Fruit fly (Drosophila melanogaster) whole organism, embryonic: ENCODE measurements around the gene wrm2.

Experiments used
- Bdp1 ChIP-seq: fragments of 200-800 bp; sonication (Bioruptor generic); optimal IDR thresholded peaks from 3 replicates; lab custom pipeline; 2016; ENCODE audit warnings: missing biosample characterization, missing genetic modification characterization
- BtbVII ChIP-seq: fragments of 200-800 bp; sonication (Bioruptor generic); optimal IDR thresholded peaks from 3 replicates; lab custom pipeline; 2017; ENCODE audit warnings: missing biosample characterization, mild to moderate bottlenecking, missing genetic modification characterization
- CG10209 ChIP-seq: fragments of 200-800 bp; sonication (Bioruptor generic); optimal IDR thresholded peaks from 3 replicates; lab custom pipeline; 2017; ENCODE audit warnings: missing biosample characterization, mild to moderate bottlenecking, missing genetic modification characterization, missing genetic modification reagents
- CG10321 ChIP-seq: fragments of 200-800 bp; sonication (Bioruptor generic); IDR thresholded peaks from 2 replicates; pipeline ENCODE4 v1.3.6; 2022; ENCODE audit warnings: missing biosample characterization, missing genetic modification characterization
- CG10431 ChIP-seq: fragments of 200-800 bp; sonication (Bioruptor generic); optimal IDR thresholded peaks from 3 replicates; lab custom pipeline; 2018; ENCODE audit warnings: missing biosample characterization, mild to moderate bottlenecking, missing genetic modification characterization
- CG11695 ChIP-seq: fragments of 200-800 bp; sonication (Bioruptor generic); IDR thresholded peaks from 3 replicates; pipeline ENCODE4 v1.3.6; 2022; ENCODE audit warnings: missing biosample characterization, missing genetic modification characterization
- CG12236 ChIP-seq: fragments of 200-800 bp; sonication (Bioruptor generic); optimal IDR thresholded peaks from 2 replicates; lab custom pipeline; 2016; ENCODE audit warnings: missing biosample characterization, missing genetic modification characterization
- CG13287 ChIP-seq: fragments of 200-800 bp; sonication (Bioruptor generic); IDR thresholded peaks from 2 replicates; pipeline ENCODE4 v1.3.6; 2022; ENCODE audit warnings: missing biosample characterization, missing genetic modification characterization; ENCODE audit not compliant: partially characterized antibody
- CG13775 ChIP-seq: fragments of 200-800 bp; sonication (Bioruptor generic); optimal IDR thresholded peaks from 3 replicates; lab custom pipeline; 2017; ENCODE audit warnings: missing biosample characterization, mild to moderate bottlenecking, missing genetic modification characterization
- CG13894 ChIP-seq: fragments of 200-800 bp; sonication (Bioruptor generic); optimal IDR thresholded peaks from 3 replicates; lab custom pipeline; 2018; ENCODE audit warnings: missing biosample characterization, mild to moderate bottlenecking, missing genetic modification characterization, moderate library complexity
- CG14014 ChIP-seq: fragments of 200-800 bp; sonication (Bioruptor generic); IDR thresholded peaks from 2 replicates; pipeline ENCODE4 v1.3.6; 2022; ENCODE audit warnings: missing biosample characterization, missing genetic modification characterization
- CG14667 ChIP-seq: fragments of 200-800 bp; sonication (Bioruptor generic); IDR thresholded peaks from 2 replicates; pipeline ENCODE4 v1.3.6; 2022; ENCODE audit warnings: missing biosample characterization, missing genetic modification characterization
- CG17186 ChIP-seq: fragments of 200-800 bp; sonication (Bioruptor generic); optimal IDR thresholded peaks from 3 replicates; lab custom pipeline; 2017; ENCODE audit warnings: missing biosample characterization, missing genetic modification reagents, missing genetic modification characterization
- CG2120 ChIP-seq: fragments of 200-800 bp; sonication (Bioruptor generic); optimal IDR thresholded peaks from 3 replicates; lab custom pipeline; 2016; ENCODE audit warnings: missing biosample characterization, missing genetic modification characterization
- CG33557 ChIP-seq: fragments of 200-800 bp; sonication (Bioruptor generic); optimal IDR thresholded peaks from 2 replicates; lab custom pipeline; 2019; ENCODE audit warnings: missing biosample characterization, mild to moderate bottlenecking, missing genetic modification characterization, moderate library complexity
- CG4328 ChIP-seq: fragments of 200-800 bp; sonication (Bioruptor generic); optimal IDR thresholded peaks from 3 replicates; lab custom pipeline; 2017; ENCODE audit warnings: missing biosample characterization, missing genetic modification reagents, missing genetic modification characterization
- CG4617 ChIP-seq: fragments of 200-800 bp; sonication (Bioruptor generic); optimal IDR thresholded peaks from 3 replicates; lab custom pipeline; 2016; ENCODE audit warnings: missing biosample characterization, missing genetic modification characterization, borderline replicate concordance
- CG4854 ChIP-seq: fragments of 200-800 bp; sonication (Bioruptor generic); optimal IDR thresholded peaks from 2 replicates; lab custom pipeline; 2016; ENCODE audit warnings: missing biosample characterization, missing genetic modification characterization, inconsistent platforms
- CG7372 ChIP-seq: fragments of 200-800 bp; sonication (Bioruptor generic); IDR thresholded peaks from 2 replicates; pipeline ENCODE4 v1.3.6; 2022; ENCODE audit warnings: missing biosample characterization, missing genetic modification characterization
- CG7786 ChIP-seq: fragments of 200-800 bp; sonication (Bioruptor generic); optimal IDR thresholded peaks from 2 replicates; lab custom pipeline; 2016; ENCODE audit warnings: missing biosample characterization, missing genetic modification characterization
- Dbx ChIP-seq: fragments of 200-800 bp; sonication (Bioruptor generic); IDR thresholded peaks from 3 replicates; pipeline ENCODE4 v1.3.6; 2022; ENCODE audit warnings: missing biosample characterization, missing genetic modification characterization
- Dfd ChIP-seq, 2 experiments: fragments of >200 bp; optimal IDR thresholded peaks; 2 replicates each; lab custom pipeline; 2017; ENCODE audit warnings: missing biosample characterization in 2 of 2, missing genetic modification characterization in 2 of 2
- E2f1 ChIP-seq: fragments of 200-800 bp; sonication (Bioruptor generic); IDR thresholded peaks from 2 replicates; pipeline ENCODE4 v1.3.6; 2022; ENCODE audit warnings: missing biosample characterization, missing genetic modification characterization
- E2f2 ChIP-seq: fragments of 200-800 bp; sonication (Bioruptor generic); IDR thresholded peaks from 2 replicates; pipeline ENCODE4 v1.3.6; 2022; ENCODE audit warnings: missing biosample characterization, missing genetic modification characterization
- HLH54F ChIP-seq: fragments of 200-800 bp; sonication (Bioruptor generic); optimal IDR thresholded peaks from 3 replicates; lab custom pipeline; 2016; ENCODE audit warnings: missing biosample characterization, missing genetic modification characterization
- Kr ChIP-seq: fragments of 200-800 bp; sonication (Bioruptor generic); optimal IDR thresholded peaks from 2 replicates; lab custom pipeline; 2017; ENCODE audit warnings: missing biosample characterization, mild to moderate bottlenecking, missing genetic modification characterization
- MESR4 ChIP-seq: fragments of 200-800 bp; sonication (Bioruptor generic); optimal IDR thresholded peaks from 2 replicates; lab custom pipeline; 2018; ENCODE audit warnings: missing biosample characterization, mild to moderate bottlenecking, missing genetic modification characterization, moderate library complexity
- Med ChIP-seq: fragments of 200-800 bp; sonication (Bioruptor generic); peaks from one replicate; lab custom pipeline; 2016; ENCODE audit warnings: missing biosample characterization, missing genetic modification characterization, mild to moderate bottlenecking, inconsistent platforms, moderate library complexity
- Nf-YB ChIP-seq: fragments of 200-800 bp; sonication (Bioruptor generic); optimal IDR thresholded peaks from 3 replicates; lab custom pipeline; 2019; ENCODE audit warnings: missing biosample characterization, mild to moderate bottlenecking, missing genetic modification characterization, moderate library complexity
- PHDP ChIP-seq: fragments of 200-800 bp; sonication (Bioruptor generic); optimal IDR thresholded peaks from 3 replicates; lab custom pipeline; 2018; ENCODE audit warnings: missing biosample characterization, mild to moderate bottlenecking, missing genetic modification characterization, moderate library complexity
- Scr ChIP-seq: fragments of 200-800 bp; sonication (Bioruptor generic); IDR thresholded peaks from 2 replicates; pipeline ENCODE4 v1.3.6; 2022; ENCODE audit warnings: missing biosample characterization, missing genetic modification characterization; ENCODE audit not compliant: partially characterized antibody
- Sin3A ChIP-seq: fragments of >200 bp; optimal IDR thresholded peaks from 2 replicates; lab custom pipeline; 2018
- Usf ChIP-seq: fragments of 200-800 bp; sonication (Bioruptor generic); optimal IDR thresholded peaks from 2 replicates; lab custom pipeline; 2017; ENCODE audit warnings: missing genotype, missing biosample characterization, missing genetic modification characterization
- ab ChIP-seq: fragments of 200-800 bp; sonication (Bioruptor generic); optimal IDR thresholded peaks from 2 replicates; lab custom pipeline; 2016; ENCODE audit warnings: missing biosample characterization, missing genetic modification characterization
- aop ChIP-seq: fragments of 200-800 bp; sonication (Bioruptor generic); IDR thresholded peaks from 2 replicates; pipeline ENCODE4 v1.3.6; 2022; ENCODE audit warnings: missing biosample characterization, missing genetic modification characterization
- bowl ChIP-seq: fragments of 200-800 bp; sonication (Bioruptor generic); IDR thresholded peaks from 2 replicates; pipeline ENCODE4 v1.3.6; 2022; ENCODE audit warnings: missing biosample characterization, missing genetic modification characterization
- chm ChIP-seq: fragments of 200-800 bp; sonication (Bioruptor generic); IDR thresholded peaks from 2 replicates; pipeline ENCODE4 v1.3.6; 2022; ENCODE audit warnings: missing biosample characterization, missing genetic modification characterization
- gce ChIP-seq: fragments of 200-800 bp; sonication (Bioruptor generic); IDR thresholded peaks from 3 replicates; pipeline ENCODE4 v1.3.6; 2022; ENCODE audit warnings: missing biosample characterization, missing genetic modification characterization
- hbn ChIP-seq: fragments of 200-800 bp; sonication (Bioruptor generic); IDR thresholded peaks from 2 replicates; pipeline ENCODE4 v1.3.6; 2022; ENCODE audit warnings: missing biosample characterization, missing genetic modification characterization; ENCODE audit not compliant: partially characterized antibody
- jigr1 ChIP-seq: fragments of 200-800 bp; sonication (Bioruptor generic); IDR thresholded peaks from 3 replicates; pipeline ENCODE4 v1.3.6; 2022; ENCODE audit warnings: missing biosample characterization, missing genetic modification characterization
- kay ChIP-seq: fragments of 200-800 bp; sonication (Bioruptor generic); optimal IDR thresholded peaks from 2 replicates; lab custom pipeline; 2016; ENCODE audit warnings: missing biosample characterization, missing genetic modification characterization
- lov ChIP-seq, 2 experiments: fragments of 200-800 bp in 1 of 2; fragments of >200 bp in 1 of 2; sonication (Bioruptor generic) in 1 of 2; IDR thresholded peaks in 1 of 2; optimal IDR thresholded peaks in 1 of 2; 2 replicates in 1 of 2; 3 replicates in 1 of 2; pipeline versions ENCODE4 v1.3.6 to Lab custom; 2017 to 2022; ENCODE audit warnings: missing biosample characterization in 1 of 2, missing genetic modification characterization in 1 of 2
- maf-S ChIP-seq: fragments of 200-800 bp; sonication (Bioruptor generic); optimal IDR thresholded peaks from 2 replicates; lab custom pipeline; 2016; ENCODE audit warnings: missing biosample characterization, missing genetic modification characterization
- pros ChIP-seq: fragments of 200-800 bp; sonication (Bioruptor generic); optimal IDR thresholded peaks from 3 replicates; lab custom pipeline; 2019; ENCODE audit warnings: missing biosample characterization, mild to moderate bottlenecking, missing genetic modification characterization, moderate library complexity
- salm ChIP-seq: fragments of 200-800 bp; sonication (Bioruptor generic); optimal IDR thresholded peaks from 2 replicates; lab custom pipeline; 2018; ENCODE audit warnings: missing biosample characterization, mild to moderate bottlenecking, missing genetic modification characterization
- sim ChIP-seq: fragments of 200-800 bp; sonication (Bioruptor generic); IDR thresholded peaks from 2 replicates; pipeline ENCODE4 v1.3.6; 2022; ENCODE audit warnings: missing biosample characterization, missing genetic modification characterization
- sima ChIP-seq: fragments of 200-800 bp; sonication (Bioruptor generic); optimal IDR thresholded peaks from 2 replicates; lab custom pipeline; 2016; ENCODE audit warnings: missing biosample characterization, missing genetic modification characterization
- sqz ChIP-seq: fragments of 200-800 bp; sonication (Bioruptor generic); optimal IDR thresholded peaks from 3 replicates; lab custom pipeline; 2018; ENCODE audit warnings: missing biosample characterization, mild to moderate bottlenecking, missing genetic modification characterization
- trem ChIP-seq: fragments of 200-800 bp; optimal IDR thresholded peaks from 3 replicates; lab custom pipeline; 2019; ENCODE audit warnings: missing biosample characterization, mild to moderate bottlenecking, missing genetic modification characterization, moderate library complexity
- tup ChIP-seq: fragments of 200-800 bp; sonication (Bioruptor generic); optimal IDR thresholded peaks from 2 replicates; lab custom pipeline; 2016; ENCODE audit warnings: missing biosample characterization, mild to moderate bottlenecking, missing genetic modification characterization, moderate library complexity
- wek ChIP-seq: fragments of 200-800 bp; sonication (Bioruptor generic); optimal IDR thresholded peaks from 3 replicates; lab custom pipeline; 2018; ENCODE audit warnings: missing biosample characterization, mild to moderate bottlenecking, missing genetic modification characterization, moderate library complexity
- wor ChIP-seq: fragments of 200-800 bp; sonication (Bioruptor generic); IDR thresholded peaks from 2 replicates; pipeline ENCODE4 v1.3.6; 2022; ENCODE audit warnings: missing biosample characterization, missing genetic modification characterization

The wrm2 gene

dm6 chr3L:7338786-7339185 lies 3.8 kb upstream of the wrm2 start (continued):
- TF ChIP-seq CG10431 (GFP tag; lab: Kevin White, UChicago) (no peak), jigr1 (GFP tag; lab: Robert Waterston, UW) (no peak), tup (GFP tag; lab: Kevin White, UChicago) (no peak), CG17186 (no peak), aop (GFP tag; lab: Robert Waterston, UW) (no peak), Bdp1 (GFP tag; lab: Kevin White, UChicago) (no peak), CG12236 (GFP tag; lab: Kevin White, UChicago) (no peak), sim (no peak), CG4328 (GFP tag; lab: Kevin White, UChicago) (no peak), CG2120 (GFP tag; lab: Kevin White, UChicago) (peak; percentile 38), CG10321 (no peak), CG11695 (GFP tag; lab: Robert Waterston, UW) (no peak), HLH54F (GFP tag; lab: Kevin White, UChicago) (no peak), maf-S (GFP tag; lab: Kevin White, UChicago) (no peak), Scr (GFP tag; lab: Robert Waterston, UW) (0 out of 2 replicates have a peak, but pooled peaks have one; percentile 13), Dbx (GFP tag; lab: Robert Waterston, UW) (no peak), CG13287 (GFP tag; lab: Robert Waterston, UW) (peak; percentile 11; the same call in 1 of the 2 replicates), pros (GFP tag; lab: Kevin White, UChicago) (no peak), chm (no peak), CG14667 (GFP tag; lab: Robert Waterston, UW) (no peak), CG13775 (GFP tag; lab: Kevin White, UChicago) (no peak), MESR4 (GFP tag; lab: Kevin White, UChicago) (peak; percentile 44), bowl (GFP tag; lab: Robert Waterston, UW) (peak; percentile 11; the same call in 1 of the 2 replicates), hbn (GFP tag; lab: Robert Waterston, UW) (no peak), CG7786 (no peak), wor (no peak), CG4617 (peak; percentile 33), PHDP (no peak), CG4854 (GFP tag; lab: Kevin White, UChicago) (no peak), CG7372 (no peak), Dfd (GFP tag; optimal IDR thresholded peaks at IDR 0.05; lab: Kevin White, UChicago) (no peak), Med (GFP tag; lab: Kevin White, UChicago) (peak; percentile 84), CG14014 (no peak), trem (tag; lab: Kevin White, UChicago) (no peak), Kr (no peak), E2f2 (peak; percentile 46; the same call in 1 of the 2 replicates), gce (GFP tag; lab: Robert Waterston, UW) (no peak), CG10209 (GFP tag; lab: Kevin White, UChicago) (no peak), E2f1 (peak; percentile 38; the same call in 1 of the 2 replicates), lov (optimal IDR thresholded peaks at IDR 0.05; lab: Kevin White, UChicago) (no peak), lov (GFP tag; IDR thresholded peaks at IDR 0.05; lab: Robert Waterston, UW) (no peak)

dm6 chr3L:7328567-7329253 lies 6.3 kb downstream of the wrm2 start, which contains the start of the genes mrva, CG42307 and mus312:
Gene mrva, minus strand, starts transcription at chr3L:7328842.
Gene CG42307, plus strand, starts transcription at chr3L:7329132.
Gene mus312, plus strand, starts transcription at chr3L:7329132.
- TF ChIP-seq Med (GFP tag; lab: Kevin White, UChicago) (peak; percentile 94), BtbVII (GFP tag; lab: Kevin White, UChicago) (peak; percentile 86), kay (GFP tag; lab: Kevin White, UChicago) (peak; percentile 81), ab (peak; percentile 33), CG10209 (GFP tag; lab: Kevin White, UChicago) (peak; percentile 89), sqz (GFP tag; lab: Kevin White, UChicago) (no peak), CG33557 (GFP tag; lab: Kevin White, UChicago) (peak; percentile 93), Sin3A (lab: Kevin White, UChicago) (peak; percentile 43), wek (GFP tag; lab: Kevin White, UChicago) (peak; percentile 98), Usf (GFP tag; lab: Kevin White, UChicago) (peak; percentile 73), Nf-YB (GFP tag; lab: Kevin White, UChicago) (peak; percentile 77), CG13894 (tag; lab: Kevin White, UChicago) (peak; percentile 94), salm (tag; lab: Kevin White, UChicago) (peak; percentile 87), sima (GFP tag; lab: Kevin White, UChicago) (no peak)
